Worm (Caenorhabditis elegans): ENCODE data around the gene pqn-96.

The pqn-96 gene

DNA sequence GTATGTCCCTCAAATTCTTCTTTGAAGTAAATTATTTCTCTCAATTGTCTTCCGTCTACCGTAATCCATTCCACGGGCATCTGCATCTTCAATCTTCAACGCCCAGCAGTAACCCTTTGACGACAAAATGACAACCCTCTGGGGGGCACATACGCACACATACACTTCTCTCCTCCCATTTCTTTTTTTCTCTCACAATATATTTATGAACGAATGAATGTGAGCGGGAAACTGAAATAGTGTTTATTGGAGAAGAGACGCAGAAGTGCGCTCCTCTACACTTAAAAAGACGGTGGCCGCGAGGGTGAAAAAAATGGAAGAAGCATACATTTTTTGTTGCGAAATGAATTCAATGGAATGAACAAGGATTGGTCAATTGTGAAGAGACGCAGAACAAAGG is 27.2 kb downstream of the pqn-96 start (continued):
- TF ChIP-seq elt-2 (tag; optimal IDR thresholded peaks at IDR 0.05) (peak; percentile 65), ceh-82 (tag; optimal IDR thresholded peaks at IDR 0.05) (no peak), ZK546.5 (tag; optimal IDR thresholded peaks at IDR 0.05) (no peak), nfya-1 (tag; optimal IDR thresholded peaks at IDR 0.05; ENCODE audit: insufficient read depth) (peak; percentile 99), nhr-12 (tag; optimal IDR thresholded peaks at IDR 0.05) (no peak), tbx-2 (tag; optimal IDR thresholded peaks at IDR 0.05) (no peak), ceh-16 (tag; optimal IDR thresholded peaks at IDR 0.05) (no peak), egl-5 (tag; optimal IDR thresholded peaks at IDR 0.05) (peak; percentile 60), ztf-4 (tag; optimal IDR thresholded peaks at IDR 0.05) (no peak), lin-39 (tag; optimal IDR thresholded peaks at IDR 0.05) (peak; percentile 77), ama-1 (optimal IDR thresholded peaks at IDR 0.05) (no peak), mml-1 (tag; optimal IDR thresholded peaks at IDR 0.05) (no peak)

DNA sequence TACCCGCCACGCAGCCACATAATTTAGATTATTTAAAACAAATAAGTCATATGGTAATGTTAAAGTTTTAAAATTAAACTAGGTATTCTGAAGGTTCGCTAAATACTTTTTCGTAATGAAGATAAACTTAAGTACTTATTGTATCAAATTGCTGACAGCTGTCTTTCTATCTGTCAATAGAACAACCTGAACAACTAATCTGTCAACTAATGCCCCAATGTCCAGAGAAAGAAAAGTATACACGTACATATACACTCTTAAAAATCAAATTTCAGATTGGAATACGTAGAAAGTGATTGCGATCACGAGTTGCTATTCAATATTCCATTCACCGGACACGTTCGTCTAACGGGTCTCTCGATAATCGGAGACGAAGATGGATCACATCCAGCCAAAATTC is 28.5 kb downstream of the pqn-96 start:
- no peak for TF ChIP-seq snpc-4 (tag; optimal IDR thresholded peaks at IDR 0.05)
- no peak for TF ChIP-seq zag-1 (tag; optimal IDR thresholded peaks at IDR 0.05)
- no peak for TF ChIP-seq sea-2 (GFP tag; optimal IDR thresholded peaks at IDR 0.05)
- TF ChIP-seq nhr-11 (tag; optimal IDR thresholded peaks at IDR 0.05) = no peak
- no peak for TF ChIP-seq nhr-237 (tag; optimal IDR thresholded peaks at IDR 0.05)
- TF ChIP-seq nhr-25 (tag; optimal IDR thresholded peaks at IDR 0.05) = no peak
- TF ChIP-seq eor-1 (tag; optimal IDR thresholded peaks at IDR 0.05) = no peak
- no peak for TF ChIP-seq lin-15B (tag; optimal IDR thresholded peaks at IDR 0.05)
- no peak for TF ChIP-seq nhr-12 (tag; optimal IDR thresholded peaks at IDR 0.05)
- TF ChIP-seq tbx-2 (tag; optimal IDR thresholded peaks at IDR 0.05) = no peak
- no peak for TF ChIP-seq ZK546.5 (tag; optimal IDR thresholded peaks at IDR 0.05)
- TF ChIP-seq nhr-23 (tag; optimal IDR thresholded peaks at IDR 0.05) = no peak
- no peak for TF ChIP-seq nhr-67 (tag; optimal IDR thresholded peaks at IDR 0.05)
- no peak for TF ChIP-seq pqm-1 (tag; optimal IDR thresholded peaks at IDR 0.05)
- no peak for TF ChIP-seq ceh-28 (tag; optimal IDR thresholded peaks at IDR 0.05)
- TF ChIP-seq nhr-28 (tag; optimal IDR thresholded peaks at IDR 0.05) = no peak

DNA sequence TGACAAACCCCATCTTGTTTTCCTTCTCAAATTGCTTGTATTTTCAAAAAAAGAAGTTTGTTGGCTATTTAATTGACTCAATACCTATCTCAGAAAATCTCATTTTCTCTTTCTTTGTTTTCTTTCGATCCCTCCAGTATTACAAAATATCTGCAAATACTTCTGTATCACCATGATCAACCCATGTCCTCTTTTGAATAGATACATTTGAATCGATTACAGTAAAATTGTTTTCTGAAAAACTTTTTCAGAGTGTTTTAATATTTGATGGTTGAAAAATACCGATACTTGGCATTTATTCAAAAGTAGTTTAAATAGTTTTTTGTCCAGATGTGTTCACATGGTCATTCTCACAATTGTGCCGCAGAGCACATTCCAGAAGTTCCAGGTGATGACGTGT is 30.0 kb downstream of the pqn-96 start, which contains the start of gene ZK353.9:
Gene ZK353.9, plus strand, starts transcription at position 331 of the 400 bp plus-strand sequence.
- TF ChIP-seq lin-39 (tag; optimal IDR thresholded peaks at IDR 0.05) (no peak), ceh-28 (tag; optimal IDR thresholded peaks at IDR 0.05) (no peak), egl-27 (tag; optimal IDR thresholded peaks at IDR 0.05) (no peak), zag-1 (tag; optimal IDR thresholded peaks at IDR 0.05) (no peak)

DNA sequence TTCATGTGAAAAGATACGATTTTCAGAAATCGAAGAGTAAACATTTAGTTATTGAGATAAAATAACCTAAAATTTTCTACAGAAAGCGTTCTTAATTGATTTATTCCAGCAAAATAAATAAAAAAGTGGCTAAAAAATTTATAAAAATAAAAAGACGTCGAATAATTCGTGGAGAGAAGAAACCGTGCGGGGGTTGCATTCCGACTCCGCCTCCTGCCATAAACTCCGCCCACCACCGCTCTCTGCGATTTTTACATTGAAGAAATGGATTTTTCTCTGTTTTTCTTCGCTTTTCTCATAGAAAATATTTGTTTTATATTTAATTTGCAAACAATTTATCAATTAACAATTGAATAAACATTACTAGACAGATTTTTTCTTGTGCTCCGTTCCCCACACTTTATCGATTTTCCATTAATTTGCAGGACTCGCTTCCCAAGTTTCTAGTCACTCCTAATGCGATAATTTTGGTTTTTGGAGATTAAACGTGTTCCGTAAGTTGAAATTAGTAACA is 33.7 kb downstream of the pqn-96 start, which contains the start of the genes ubxn-4 and cyy-1:
Gene ubxn-4, minus strand, starts transcription at position 114 of the 514 bp plus-strand sequence.
Gene cyy-1, plus strand, starts transcription at position 426 of the 514 bp plus-strand sequence.
- TF ChIP-seq ZK546.5 (tag; optimal IDR thresholded peaks at IDR 0.05) = no peak
- no peak for TF ChIP-seq elt-2 (tag; optimal IDR thresholded peaks at IDR 0.05)
- TF ChIP-seq nfya-1 (tag; optimal IDR thresholded peaks at IDR 0.05; ENCODE audit: insufficient read depth) = peak; percentile 66
- no peak for TF ChIP-seq zag-1 (tag; optimal IDR thresholded peaks at IDR 0.05)
- no peak for TF ChIP-seq ceh-16 (tag; optimal IDR thresholded peaks at IDR 0.05)
- no peak for TF ChIP-seq egl-5 (tag; optimal IDR thresholded peaks at IDR 0.05)
- TF ChIP-seq ceh-9 (tag; optimal IDR thresholded peaks at IDR 0.05) = no peak
- peak; percentile 29 for TF ChIP-seq hmg-11 (tag; optimal IDR thresholded peaks at IDR 0.05)

DNA sequence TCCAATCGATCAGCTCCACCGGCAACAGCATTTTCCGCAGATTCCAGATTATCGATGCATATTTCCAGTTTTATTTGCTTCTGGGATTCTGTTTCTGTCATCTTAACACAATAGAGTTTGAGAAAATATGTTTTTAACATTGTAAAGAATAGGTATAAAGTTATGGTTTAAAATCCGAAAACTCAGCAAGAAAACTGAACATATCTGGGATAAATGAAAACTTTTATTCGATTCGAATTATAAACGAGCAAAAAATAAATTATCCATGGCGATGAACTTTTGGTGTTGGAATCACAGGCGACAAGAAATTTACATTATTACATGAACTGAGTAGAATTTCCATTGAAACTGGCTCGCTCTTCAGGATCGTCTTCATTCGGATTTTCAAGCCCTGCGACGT is 35.7 kb downstream of the pqn-96 start, which contains the start of gene cutc-1:
Gene cutc-1, minus strand, starts transcription at position 101 of the 400 bp plus-strand sequence.
- TF ChIP-seq lin-39 (tag; optimal IDR thresholded peaks at IDR 0.05) = no peak
- TF ChIP-seq ceh-28 (tag; optimal IDR thresholded peaks at IDR 0.05) = no peak
- no peak for TF ChIP-seq nhr-237 (tag; optimal IDR thresholded peaks at IDR 0.05)
- TF ChIP-seq nhr-23 (tag; optimal IDR thresholded peaks at IDR 0.05) = no peak
- TF ChIP-seq unc-62 (GFP tag; optimal IDR thresholded peaks at IDR 0.05) = no peak
- TF ChIP-seq lin-15B (tag; optimal IDR thresholded peaks at IDR 0.05) = no peak
- TF ChIP-seq elt-2 (tag; optimal IDR thresholded peaks at IDR 0.05) = no peak
- no peak for TF ChIP-seq nfya-1 (tag; optimal IDR thresholded peaks at IDR 0.05; ENCODE audit: insufficient read depth)
- TF ChIP-seq skn-1 (tag; optimal IDR thresholded peaks at IDR 0.05) = no peak
- TF ChIP-seq ZK546.5 (tag; optimal IDR thresholded peaks at IDR 0.05) = no peak
- no peak for TF ChIP-seq nhr-28 (tag; optimal IDR thresholded peaks at IDR 0.05)
- no peak for TF ChIP-seq egl-5 (tag; optimal IDR thresholded peaks at IDR 0.05)
- no peak for TF ChIP-seq snpc-4 (tag; optimal IDR thresholded peaks at IDR 0.05)
- no peak for TF ChIP-seq nhr-12 (tag; optimal IDR thresholded peaks at IDR 0.05)
- TF ChIP-seq fkh-10 (GFP tag; optimal IDR thresholded peaks at IDR 0.05) = no peak
- no peak for TF ChIP-seq ceh-9 (tag; optimal IDR thresholded peaks at IDR 0.05)
- TF ChIP-seq zag-1 (tag; optimal IDR thresholded peaks at IDR 0.05) = no peak
- no peak for TF ChIP-seq mml-1 (tag; optimal IDR thresholded peaks at IDR 0.05)
- no peak for TF ChIP-seq nhr-67 (tag; optimal IDR thresholded peaks at IDR 0.05)
- no peak for TF ChIP-seq ztf-4 (tag; optimal IDR thresholded peaks at IDR 0.05)
